Worm (Caenorhabditis elegans) whole organism, midembryonic: Measurements from ENCODE around the gene taf-12.

Source experiments
- T22C8.4 ChIP-seq: fragments of 200-800 bp; sonication (Bioruptor generic); IDR thresholded peaks from 2 replicates; pipeline ENCODE4 v1.3.6; 2022; ENCODE audit warnings: missing genetic modification characterization, missing compliant biosample characterization
- flt-1 ChIP-seq: fragments of 200-800 bp; sonication (Bioruptor generic); IDR thresholded peaks from 2 replicates; pipeline ENCODE4 v1.3.6; 2022; ENCODE audit warnings: missing genetic modification characterization, missing compliant biosample characterization
- med-1 ChIP-seq: sonication (generic microtip); optimal IDR thresholded peaks from 2 replicates; lab custom pipeline; 2017; ENCODE audit warnings: missing genetic modification characterization, mild to moderate bottlenecking, missing compliant biosample characterization, antibody characterized with exemption, missing genetic modification reagents; ENCODE audit not compliant: insufficient read depth
- tab-1 ChIP-seq: fragments of 200-800 bp; sonication (Bioruptor generic); IDR thresholded peaks from 2 replicates; pipeline ENCODE4 v1.3.6; 2022; ENCODE audit warnings: missing genetic modification characterization, missing compliant biosample characterization

- TF ChIP-seq T22C8.4 (GFP tag; lab: Robert Waterston, UW): no peak
- TF ChIP-seq tab-1 (GFP tag; lab: Robert Waterston, UW): no peak
- no peak for TF ChIP-seq flt-1 (GFP tag; lab: Robert Waterston, UW)
- no peak for TF ChIP-seq med-1 (GFP tag; lab: Kevin White, UChicago)
These were observed 45.1 kb upstream of the taf-12 start, which contains the start of gene Y56A3A.16 for ce11 chrIII:11914220-11914619.
